Fruit fly (Drosophila melanogaster) whole organism, embryonic: Measurements from ENCODE around the gene SK.

Experiments
- Bdp1 ChIP-seq: fragments of 200-800 bp; sonication (Bioruptor generic); optimal IDR thresholded peaks from 3 replicates; lab custom pipeline; 2016; ENCODE audit warnings: missing biosample characterization, missing genetic modification characterization
- CG10321 ChIP-seq: fragments of 200-800 bp; sonication (Bioruptor generic); IDR thresholded peaks from 2 replicates; pipeline ENCODE4 v1.3.6; 2022; ENCODE audit warnings: missing biosample characterization, missing genetic modification characterization
- CG1233 ChIP-seq: fragments of 200-800 bp; sonication (Bioruptor generic); optimal IDR thresholded peaks from 4 replicates; lab custom pipeline; 2018; ENCODE audit warnings: missing biosample characterization, mild to moderate bottlenecking, missing genetic modification characterization
- CG13624 ChIP-seq: fragments of 200-800 bp; sonication (Bioruptor generic); optimal IDR thresholded peaks from 2 replicates; lab custom pipeline; 2016; ENCODE audit warnings: missing biosample characterization, missing genetic modification characterization
- CG14014 ChIP-seq: fragments of 200-800 bp; sonication (Bioruptor generic); IDR thresholded peaks from 2 replicates; pipeline ENCODE4 v1.3.6; 2022; ENCODE audit warnings: missing biosample characterization, missing genetic modification characterization
- CG16815 ChIP-seq: fragments of 200-800 bp; sonication (Bioruptor generic); optimal IDR thresholded peaks from 3 replicates; lab custom pipeline; 2017; ENCODE audit warnings: missing biosample characterization, mild to moderate bottlenecking, missing genetic modification characterization
- CG17359 ChIP-seq: fragments of 200-800 bp; sonication (Bioruptor generic); optimal IDR thresholded peaks from 3 replicates; lab custom pipeline; 2018; ENCODE audit warnings: missing biosample characterization, mild to moderate bottlenecking, missing genetic modification characterization, moderate library complexity
- CG17912 ChIP-seq: fragments of 200-800 bp; sonication (Bioruptor generic); optimal IDR thresholded peaks from 2 replicates; lab custom pipeline; 2018; ENCODE audit warnings: missing biosample characterization, mild to moderate bottlenecking, missing genetic modification characterization
- CG18262 ChIP-seq: fragments of 200-800 bp; optimal IDR thresholded peaks from 3 replicates; lab custom pipeline; 2019; ENCODE audit warnings: missing biosample characterization, mild to moderate bottlenecking, missing genetic modification characterization, moderate library complexity
- CG2889 ChIP-seq: fragments of 200-800 bp; sonication (Bioruptor generic); IDR thresholded peaks from 3 replicates; pipeline ENCODE4 v1.3.6; 2022; ENCODE audit warnings: missing biosample characterization, missing genetic modification characterization
- CG30020 ChIP-seq: fragments of 200-800 bp; optimal IDR thresholded peaks from 2 replicates; lab custom pipeline; 2019; ENCODE audit warnings: missing biosample characterization, mild to moderate bottlenecking, missing genetic modification characterization, moderate library complexity
- CG3065 ChIP-seq: fragments of 200-800 bp; sonication (Bioruptor generic); optimal IDR thresholded peaks from 2 replicates; lab custom pipeline; 2016; ENCODE audit warnings: missing biosample characterization, missing genetic modification characterization
- CG31365 ChIP-seq: fragments of 200-800 bp; sonication (Bioruptor generic); optimal IDR thresholded peaks from 2 replicates; lab custom pipeline; 2018; ENCODE audit warnings: missing biosample characterization, mild to moderate bottlenecking, missing genetic modification characterization
- CG34422 ChIP-seq: fragments of 200-800 bp; sonication (Bioruptor generic); IDR thresholded peaks from 3 replicates; pipeline ENCODE4 v1.3.6; 2022; ENCODE audit warnings: missing biosample characterization, missing genetic modification characterization
- CG4730 ChIP-seq: fragments of 200-800 bp; sonication (Bioruptor generic); IDR thresholded peaks from 2 replicates; pipeline ENCODE4 v1.3.6; 2022; ENCODE audit warnings: missing biosample characterization, missing genetic modification characterization
- CG5953 ChIP-seq: fragments of 200-800 bp; sonication (Bioruptor generic); IDR thresholded peaks from 2 replicates; pipeline ENCODE4 v1.3.6; 2022; ENCODE audit warnings: missing biosample characterization, missing genetic modification characterization
- CG7786 ChIP-seq: fragments of 200-800 bp; sonication (Bioruptor generic); optimal IDR thresholded peaks from 2 replicates; lab custom pipeline; 2016; ENCODE audit warnings: missing biosample characterization, missing genetic modification characterization
- CG7928 ChIP-seq: fragments of 200-800 bp; sonication (Bioruptor generic); optimal IDR thresholded peaks from 2 replicates; lab custom pipeline; 2017; ENCODE audit warnings: missing biosample characterization, mild to moderate bottlenecking, missing genetic modification characterization
- CG8290 ChIP-seq, 3 experiments: fragments of 200-800 bp; sonication (Bioruptor generic); optimal IDR thresholded peaks; 2 replicates each; lab custom pipeline; 2016 to 2019; ENCODE audit warnings: missing biosample characterization in 3 of 3, missing genetic modification characterization in 3 of 3, mild to moderate bottlenecking in 2 of 3, moderate library complexity in 1 of 3
- CG9817 ChIP-seq: fragments of 200-800 bp; sonication (Bioruptor generic); optimal IDR thresholded peaks from 2 replicates; lab custom pipeline; 2018; ENCODE audit warnings: missing biosample characterization, mild to moderate bottlenecking, missing genetic modification characterization, moderate library complexity
- D ChIP-seq, 2 experiments: fragments of 200-800 bp in 1 of 2; fragments of >200 bp in 1 of 2; sonication (Bioruptor generic) in 1 of 2; optimal IDR thresholded peaks; 2 replicates in 1 of 2; 3 replicates in 1 of 2; lab custom pipeline; 2017; ENCODE audit warnings: mild to moderate bottlenecking in 1 of 2, missing biosample characterization in 1 of 2, missing genetic modification characterization in 1 of 2, missing genetic modification reagents in 1 of 2
- D19B ChIP-seq: fragments of 200-800 bp; sonication (Bioruptor generic); optimal IDR thresholded peaks from 2 replicates; lab custom pipeline; 2017; ENCODE audit warnings: missing biosample characterization, mild to moderate bottlenecking, missing genetic modification characterization
- Deaf1 ChIP-seq: fragments of 200-800 bp; optimal IDR thresholded peaks from 3 replicates; lab custom pipeline; 2019; ENCODE audit warnings: missing biosample characterization, mild to moderate bottlenecking, missing genetic modification characterization, moderate library complexity
- ERR ChIP-seq: fragments of 200-800 bp; sonication (Bioruptor generic); optimal IDR thresholded peaks from 2 replicates; lab custom pipeline; 2016; ENCODE audit warnings: missing biosample characterization, missing genetic modification characterization
- Fer3 ChIP-seq: fragments of 200-800 bp; sonication (Bioruptor generic); optimal IDR thresholded peaks from 2 replicates; lab custom pipeline; 2018; ENCODE audit warnings: missing biosample characterization, mild to moderate bottlenecking, missing genetic modification characterization, moderate library complexity
- Gug ChIP-seq: fragments of 200-800 bp; sonication (Bioruptor generic); IDR thresholded peaks from 4 replicates; pipeline ENCODE4 v1.3.6; 2022; ENCODE audit warnings: missing biosample characterization, missing genetic modification characterization
- Hr3 ChIP-seq: fragments of 200-800 bp; sonication (Bioruptor generic); optimal IDR thresholded peaks from 3 replicates; lab custom pipeline; 2016; ENCODE audit warnings: missing biosample characterization, missing genetic modification characterization
- MTF-1 ChIP-seq: fragments of 200-800 bp; sonication (Bioruptor generic); optimal IDR thresholded peaks from 2 replicates; lab custom pipeline; 2018; ENCODE audit warnings: missing biosample characterization, mild to moderate bottlenecking, missing genetic modification characterization, borderline replicate concordance
- Max ChIP-seq: fragments of 200-800 bp; sonication (Bioruptor generic); optimal IDR thresholded peaks from 2 replicates; lab custom pipeline; 2016; ENCODE audit warnings: missing biosample characterization, mild to moderate bottlenecking, missing genetic modification characterization
- Optix ChIP-seq: fragments of 200-800 bp; sonication (Bioruptor generic); IDR thresholded peaks from 3 replicates; pipeline ENCODE4 v1.3.6; 2022; ENCODE audit warnings: missing biosample characterization, missing genetic modification characterization
- Scr ChIP-seq: fragments of 200-800 bp; sonication (Bioruptor generic); IDR thresholded peaks from 2 replicates; pipeline ENCODE4 v1.3.6; 2022; ENCODE audit warnings: missing biosample characterization, missing genetic modification characterization; ENCODE audit not compliant: partially characterized antibody
- Six4 ChIP-seq: fragments of 200-800 bp; sonication (Bioruptor generic); optimal IDR thresholded peaks from 2 replicates; lab custom pipeline; 2016; ENCODE audit warnings: missing biosample characterization, missing genetic modification characterization
- YL-1 ChIP-seq: fragments of 200-800 bp; sonication (Bioruptor generic); optimal IDR thresholded peaks from 3 replicates; lab custom pipeline; 2017; ENCODE audit warnings: missing biosample characterization, mild to moderate bottlenecking, missing genetic modification characterization
- cas ChIP-seq: fragments of 200-800 bp; sonication (Bioruptor generic); IDR thresholded peaks from 2 replicates; pipeline ENCODE4 v1.3.6; 2022; ENCODE audit warnings: missing biosample characterization, missing genetic modification characterization
- chinmo ChIP-seq: fragments of 200-800 bp; sonication (Bioruptor generic); IDR thresholded peaks from 4 replicates; pipeline ENCODE4 v1.3.6; 2022; ENCODE audit warnings: missing biosample characterization, missing genetic modification characterization; ENCODE audit not compliant: partially characterized antibody
- esg ChIP-seq: fragments of 200-800 bp; sonication (Bioruptor generic); conservative IDR thresholded peaks from 2 replicates; pipeline ENCODE4 v1.3.6; 2022; ENCODE audit warnings: missing biosample characterization, missing genetic modification characterization
- fd102C ChIP-seq: fragments of 200-800 bp; sonication (Bioruptor generic); optimal IDR thresholded peaks from 2 replicates; lab custom pipeline; 2018; ENCODE audit warnings: missing biosample characterization, mild to moderate bottlenecking, missing genetic modification characterization, moderate library complexity
- fd96Cb ChIP-seq: fragments of 200-800 bp; sonication (Bioruptor generic); optimal IDR thresholded peaks from 2 replicates; lab custom pipeline; 2018; ENCODE audit warnings: missing biosample characterization, mild to moderate bottlenecking, missing genetic modification characterization, moderate library complexity
- fru ChIP-seq: fragments of >200 bp; optimal IDR thresholded peaks from 2 replicates; lab custom pipeline; 2017
- gem ChIP-seq: fragments of 200-800 bp; sonication (Bioruptor generic); optimal IDR thresholded peaks from 2 replicates; lab custom pipeline; 2019; ENCODE audit warnings: missing biosample characterization, mild to moderate bottlenecking, missing genetic modification characterization, moderate library complexity
- lbe ChIP-seq: fragments of 200-800 bp; sonication (Bioruptor generic); optimal IDR thresholded peaks from 2 replicates; lab custom pipeline; 2016; ENCODE audit warnings: missing biosample characterization, mild to moderate bottlenecking, missing genetic modification characterization
- lola ChIP-seq, 3 experiments: fragments of >200 bp in 2 of 3; fragments of 200-800 bp in 1 of 3; sonication (Bioruptor generic) in 1 of 3; optimal IDR thresholded peaks; 2 replicates each; lab custom pipeline; 2017 to 2019; ENCODE audit warnings: missing biosample characterization in 3 of 3, missing genetic modification characterization in 3 of 3, mild to moderate bottlenecking in 1 of 3, moderate library complexity in 1 of 3
- nerfin-2 ChIP-seq: fragments of 200-800 bp; sonication (Bioruptor generic); IDR thresholded peaks from 2 replicates; pipeline ENCODE4 v1.3.6; 2022; ENCODE audit warnings: missing biosample characterization, missing genetic modification characterization; ENCODE audit not compliant: partially characterized antibody
- peb ChIP-seq: fragments of 200-800 bp; sonication (Bioruptor generic); IDR thresholded peaks from 2 replicates; pipeline ENCODE4 v1.3.6; 2022; ENCODE audit warnings: missing biosample characterization, missing genetic modification characterization
- psq ChIP-seq: fragments of 200-800 bp; sonication (Bioruptor generic); optimal IDR thresholded peaks from 2 replicates; lab custom pipeline; 2017; ENCODE audit warnings: missing biosample characterization, missing genetic modification characterization
- rib ChIP-seq: fragments of 200-800 bp; sonication (Bioruptor generic); IDR thresholded peaks from 2 replicates; pipeline ENCODE4 v1.3.6; 2022; ENCODE audit warnings: missing biosample characterization, missing genetic modification characterization
- zen2 ChIP-seq: fragments of 200-800 bp; sonication (Bioruptor generic); IDR thresholded peaks from 3 replicates; pipeline ENCODE4 v1.3.6; 2022; ENCODE audit warnings: missing biosample characterization, missing genetic modification characterization; ENCODE audit not compliant: partially characterized antibody
- zf30C ChIP-seq: fragments of 200-800 bp; sonication (Bioruptor generic); optimal IDR thresholded peaks from 3 replicates; lab custom pipeline; 2018; ENCODE audit warnings: missing biosample characterization, mild to moderate bottlenecking, missing genetic modification characterization

Gene SK

DNA sequence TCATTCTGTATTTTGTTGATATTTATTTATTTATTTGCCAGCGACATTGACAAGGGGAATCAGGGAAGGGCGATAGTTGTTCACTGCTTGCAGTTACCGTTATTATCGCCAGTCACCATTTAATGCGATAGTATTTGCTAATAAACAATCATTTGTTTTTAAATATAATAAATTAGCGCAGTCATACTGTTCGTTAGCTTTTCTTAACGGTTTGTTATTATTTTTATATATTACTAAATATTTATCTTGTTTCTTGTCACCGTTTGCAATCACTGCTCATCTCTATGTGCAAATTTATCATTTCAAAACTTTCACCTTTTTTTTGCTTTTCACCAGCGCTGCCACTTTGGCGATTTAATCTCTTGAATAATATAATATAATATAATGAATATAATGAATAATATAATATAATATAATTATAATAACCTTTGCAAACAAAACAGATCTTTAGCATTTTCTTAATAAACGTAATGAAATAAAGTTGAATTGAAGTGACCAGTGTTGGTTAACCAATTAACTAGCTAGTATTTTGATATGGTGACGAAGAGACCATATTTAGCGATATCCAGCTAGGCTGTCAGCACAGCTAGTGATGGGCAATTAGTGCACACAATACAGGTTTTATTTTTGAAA lies 10.7 kb upstream of the SK start, which contains the start of the genes CG3309 and XRCC1 (continued):
- TF ChIP-seq cas (GFP tag; lab: Robert Waterston, UW) (no peak), Optix (no peak; the same call in 2 of the 3 replicates), zf30C (GFP tag; lab: Kevin White, UChicago) (no peak), CG31365 (tag; lab: Kevin White, UChicago) (no peak), lola (GFP tag; optimal IDR thresholded peaks at IDR 0.05; lab: Kevin White, UChicago) (peak in 1 of 3 experiments; percentile 46), Bdp1 (GFP tag; lab: Kevin White, UChicago) (no peak), CG10321 (GFP tag; lab: Robert Waterston, UW) (no peak), fru (no peak), CG13624 (no peak), Six4 (GFP tag; lab: Kevin White, UChicago) (peak; percentile 20), peb (peak; percentile 27; the same call in 1 of the 2 replicates), CG34422 (GFP tag; lab: Robert Waterston, UW) (peak; percentile 78; the same call in 2 of the 3 replicates), Max (GFP tag; lab: Kevin White, UChicago) (peak; percentile 4), ERR (no peak), CG4730 (0 out of 2 replicates have a peak, but pooled peaks have one; percentile 25), CG17359 (tag; lab: Kevin White, UChicago) (peak; percentile 42), lbe (peak; percentile 16), gem (tag; lab: Kevin White, UChicago) (peak; percentile 72), CG5953 (no peak), CG18262 (tag; lab: Kevin White, UChicago) (peak; percentile 65), esg (GFP tag; lab: Robert Waterston, UW) (peak; percentile 44; the same call in 1 of the 2 replicates), Fer3 (tag; lab: Kevin White, UChicago) (peak; percentile 17), rib (GFP tag; lab: Robert Waterston, UW) (peak; percentile 46; the same call in 1 of the 2 replicates), fd102C (GFP tag; lab: Kevin White, UChicago) (no peak), CG17912 (GFP tag; lab: Kevin White, UChicago) (no peak), nerfin-2 (GFP tag; lab: Robert Waterston, UW) (peak; percentile 71), CG9817 (tag; lab: Kevin White, UChicago) (peak; percentile 54), zen2 (GFP tag; lab: Robert Waterston, UW) (peak; percentile 42; the same call in 1 of the 3 replicates), CG16815 (GFP tag; lab: Kevin White, UChicago) (peak; percentile 23), D19B (no peak), CG8290 (GFP tag; optimal IDR thresholded peaks at IDR 0.05; lab: Kevin White, UChicago) (peak; percentile 97), CG8290 (tag; optimal IDR thresholded peaks at IDR 0.05; lab: Kevin White, UChicago) (peak; percentile 94 to 98), D (optimal IDR thresholded peaks at IDR 0.05; lab: Kevin White, UChicago) (no peak), D (GFP tag; optimal IDR thresholded peaks at IDR 0.05; lab: Kevin White, UChicago) (peak; percentile 8), Scr (GFP tag; lab: Robert Waterston, UW) (peak; percentile 94), CG1233 (GFP tag; lab: Kevin White, UChicago) (peak; percentile 2), Gug (GFP tag; lab: Robert Waterston, UW) (peak; percentile 59; the same call in 2 of the 4 replicates), Hr3 (GFP tag; lab: Kevin White, UChicago) (peak; percentile 54), CG14014 (GFP tag; lab: Robert Waterston, UW) (peak; percentile 55; the same call in 1 of the 2 replicates), CG3065 (GFP tag; lab: Kevin White, UChicago) (no peak), CG2889 (GFP tag; lab: Robert Waterston, UW) (0 out of 3 replicates have a peak, but pooled peaks have one; percentile 25), Deaf1 (peak; percentile 5), YL-1 (GFP tag; lab: Kevin White, UChicago) (peak; percentile 22), CG7786 (no peak), fd96Cb (tag; lab: Kevin White, UChicago) (peak; percentile 23), chinmo (GFP tag; lab: Robert Waterston, UW) (0 out of 4 replicates have a peak, but pooled peaks have one; percentile 18), CG7928 (GFP tag; lab: Kevin White, UChicago) (no peak), CG30020 (tag; lab: Kevin White, UChicago) (peak; percentile 14), psq (GFP tag; lab: Kevin White, UChicago) (peak; percentile 8), MTF-1 (GFP tag; lab: Kevin White, UChicago) (no peak)
